Worm (Caenorhabditis elegans) whole organism, L4 larva: ENCODE measurements around the gene ddx-35.

Experiments
- D1046.2 ChIP-seq: fragments of 200-800 bp; sonication (Bioruptor generic); IDR thresholded peaks from 2 replicates; pipeline ENCODE4 v1.3.6; 2022; ENCODE audit warnings: missing genetic modification characterization, missing compliant biosample characterization
- Y105C5A.15 ChIP-seq: fragments of 200-800 bp; sonication (Bioruptor generic); IDR thresholded peaks from 2 replicates; pipeline ENCODE4 v1.3.6; 2022; ENCODE audit warnings: missing genetic modification characterization, missing compliant biosample characterization
- Y5F2A.4 ChIP-seq: fragments of 200-800 bp; sonication (Bioruptor generic); optimal IDR thresholded peaks from 2 replicates; lab custom pipeline; 2018; ENCODE audit warnings: mild to moderate bottlenecking, missing genetic modification characterization, missing compliant biosample characterization
- aha-1 ChIP-seq: fragments of 150-350 bp; peaks from one replicate; lab custom pipeline; 2014; ENCODE audit warnings: missing biosample characterization, missing genetic modification characterization
- dmd-6 ChIP-seq: fragments of 200-800 bp; sonication (Bioruptor generic); IDR thresholded peaks from 2 replicates; pipeline ENCODE4 v1.3.6; 2022; ENCODE audit warnings: missing genetic modification reagents, missing genetic modification characterization, missing compliant biosample characterization
- dmd-9 ChIP-seq: fragments of 200-800 bp; sonication (Bioruptor generic); IDR thresholded peaks from 2 replicates; pipeline ENCODE4 v1.3.6; 2022; ENCODE audit warnings: missing genetic modification reagents, missing genetic modification characterization, missing compliant biosample characterization
- gei-8 ChIP-seq: fragments of 200-800 bp; sonication (Bioruptor generic); optimal IDR thresholded peaks from 2 replicates; lab custom pipeline; 2018; ENCODE audit warnings: mild to moderate bottlenecking, missing genetic modification characterization, missing compliant biosample characterization
- hmg-1.1 ChIP-seq: fragments of 200-800 bp; sonication (Bioruptor generic); IDR thresholded peaks from 2 replicates; pipeline ENCODE4 v1.3.6; 2022; ENCODE audit warnings: missing genetic modification reagents, missing genetic modification characterization, missing compliant biosample characterization
- jun-1 ChIP-seq: fragments of 150-350 bp; optimal IDR thresholded peaks from 2 replicates; lab custom pipeline; 2014; ENCODE audit warnings: missing biosample characterization, missing genetic modification reagents, missing genetic modification characterization
- lin-13 ChIP-seq: fragments of 150-350 bp; optimal IDR thresholded peaks from 2 replicates; lab custom pipeline; 2014; ENCODE audit warnings: missing biosample characterization, missing genetic modification reagents, missing genetic modification characterization
- lin-38 ChIP-seq: fragments of 200-800 bp; sonication (Bioruptor generic); IDR thresholded peaks from 2 replicates; pipeline ENCODE4 v1.3.6; 2022; ENCODE audit warnings: missing genetic modification reagents, missing genetic modification characterization, missing compliant biosample characterization
- lsy-2 ChIP-seq, 2 experiments: fragments of 150-350 bp in 1 of 2; sonication (generic microtip) in 1 of 2; optimal IDR thresholded peaks; 2 replicates each; lab custom pipeline; 2014 to 2017; ENCODE audit warnings: missing biosample characterization in 2 of 2, missing genetic modification characterization in 2 of 2
- mep-1 ChIP-seq: fragments of 150-350 bp; sonication (generic microtip); optimal IDR thresholded peaks from 3 replicates; lab custom pipeline; 2014; ENCODE audit warnings: missing biosample characterization, missing genetic modification characterization
- mes-2 ChIP-seq: sonication (generic microtip); optimal IDR thresholded peaks from 2 replicates; lab custom pipeline; 2016; ENCODE audit warnings: missing genotype, mild to moderate bottlenecking, missing genetic modification characterization, missing compliant biosample characterization; ENCODE audit not compliant: poor library complexity, severe bottlenecking
- nhr-102 ChIP-seq: sonication (generic microtip); optimal IDR thresholded peaks from 2 replicates; lab custom pipeline; 2016; ENCODE audit warnings: mild to moderate bottlenecking, missing genetic modification characterization, moderate library complexity, missing compliant biosample characterization
- pqm-1 ChIP-seq: sonication (generic microtip); optimal IDR thresholded peaks from 2 replicates; lab custom pipeline; 2017; ENCODE audit warnings: missing biosample characterization, missing genetic modification characterization
- set-16 ChIP-seq: fragments of 200-800 bp; sonication (Bioruptor generic); IDR thresholded peaks from 2 replicates; pipeline ENCODE4 v1.3.6; 2022; ENCODE audit warnings: missing genetic modification reagents, missing genetic modification characterization, missing compliant biosample characterization
- spr-3 ChIP-seq: fragments of 200-800 bp; sonication (Bioruptor generic); optimal IDR thresholded peaks from 2 replicates; lab custom pipeline; 2018; ENCODE audit warnings: mild to moderate bottlenecking, missing genetic modification characterization, missing compliant biosample characterization
- unc-62 ChIP-seq, 3 experiments: fragments of 150-350 bp in 1 of 3; sonication (generic microtip); optimal IDR thresholded peaks in 2 of 3; peaks in 1 of 3; 1 replicate in 1 of 3; 2 replicates in 2 of 3; lab custom pipeline; 2014 to 2017; ENCODE audit warnings: missing biosample characterization in 3 of 3, missing genetic modification characterization in 3 of 3, missing genetic modification reagents in 3 of 3, missing genotype in 1 of 3

ddx-35 gene

ce11 chrIII:1508244-1508643, 46.0 kb downstream of the ddx-35 start:
- TF ChIP-seq nhr-102 (no peak), set-16 (GFP tag; lab: Robert Waterston, UW) (peak; percentile 77; the same call in 1 of the 2 replicates), Y5F2A.4 (GFP tag; lab: Kevin White, UChicago) (no peak)
- TF ChIP-seq, all 104 proteins: peak for 1

- no peak for TF ChIP-seq gei-8 (GFP tag; lab: Kevin White, UChicago)
- TF ChIP-seq mes-2 = peak; percentile 44
- no peak for TF ChIP-seq spr-3 (GFP tag; lab: Kevin White, UChicago)
- TF ChIP-seq lin-13 = peak; percentile 53
- peak; percentile 11 for TF ChIP-seq mep-1 (tag; lab: Kevin White, UChicago)
- peak; percentile 92 for TF ChIP-seq lin-38 (GFP tag; lab: Robert Waterston, UW)
- TF ChIP-seq D1046.2 (GFP tag; lab: Robert Waterston, UW) = no peak
- TF ChIP-seq dmd-9 (GFP tag; lab: Robert Waterston, UW) = no peak
- no peak for TF ChIP-seq pqm-1 (tag; lab: Kevin White, UChicago)
- TF ChIP-seq jun-1 = no peak
- peak; percentile 54 for TF ChIP-seq aha-1 (tag; lab: Kevin White, UChicago)
- TF ChIP-seq unc-62 (GFP tag; optimal IDR thresholded peaks at IDR 0.05 in 1 of 2; lab: Kevin White, UChicago) = no peak
- TF ChIP-seq unc-62 (tag; optimal IDR thresholded peaks at IDR 0.05; lab: Kevin White, UChicago) = no peak
- TF ChIP-seq dmd-6 = no peak
- TF ChIP-seq Y105C5A.15 = no peak
- TF ChIP-seq hmg-1.1 (GFP tag; lab: Robert Waterston, UW) = 0 out of 2 replicates have a peak, but pooled peaks have one; percentile 20
- TF ChIP-seq lsy-2 (tag; optimal IDR thresholded peaks at IDR 0.05; lab: Kevin White, UChicago) = peak in 1 of 2 experiments; percentile 67
Observed at ce11 chrIII:1495863-1496445, 58.3 kb downstream of the ddx-35 start, which contains the start of the genes ave-1 and M01G5.1. TSS of gene ave-1 (minus strand) at chrIII:1495975. TSS of gene M01G5.1 (plus strand) at chrIII:1496401.

ce11 chrIII:1495230-1495629, 59.0 kb downstream of the ddx-35 start, which contains the start of gene Y82E9BR.19:
TSS of gene Y82E9BR.19 (minus strand) at chrIII:1495330.
- no peak for TF ChIP-seq gei-8 (GFP tag; lab: Kevin White, UChicago)
- no peak for TF ChIP-seq lin-38 (GFP tag; lab: Robert Waterston, UW)
- peak; percentile 73 for TF ChIP-seq aha-1 (tag; lab: Kevin White, UChicago)
